Fruit fly (Drosophila melanogaster) whole organism, prepupa: Measurements from ENCODE around the gene CG11263.

Experiments
- CG10631 ChIP-seq: fragments of 200-800 bp; sonication (Bioruptor generic); optimal IDR thresholded peaks from 2 replicates; lab custom pipeline; 2016; ENCODE audit warnings: missing biosample characterization, missing genetic modification characterization
- CG6854 ChIP-seq: fragments of 200-800 bp; sonication (Bioruptor generic); optimal IDR thresholded peaks from 2 replicates; lab custom pipeline; 2017; ENCODE audit warnings: missing biosample characterization, mild to moderate bottlenecking, missing genetic modification characterization
- Eip93F ChIP-seq: fragments of 200-800 bp; sonication (Bioruptor generic); optimal IDR thresholded peaks from 2 replicates; lab custom pipeline; 2016; ENCODE audit warnings: missing biosample characterization, mild to moderate bottlenecking, missing genetic modification characterization
- OdsH ChIP-seq: fragments of 200-800 bp; sonication (Bioruptor generic); optimal IDR thresholded peaks from 3 replicates; lab custom pipeline; 2016; ENCODE audit warnings: missing biosample characterization, missing genetic modification characterization
- cyc ChIP-seq: fragments of 200-800 bp; sonication (Bioruptor generic); optimal IDR thresholded peaks from 3 replicates; lab custom pipeline; 2016; ENCODE audit warnings: missing biosample characterization, missing genetic modification characterization
- dac ChIP-seq: fragments of 200-800 bp; sonication (Bioruptor generic); optimal IDR thresholded peaks from 2 replicates; lab custom pipeline; 2017; ENCODE audit warnings: missing biosample characterization, mild to moderate bottlenecking, missing genetic modification characterization
- dsx ChIP-seq: fragments of 200-800 bp; optimal IDR thresholded peaks from 3 replicates; lab custom pipeline; 2019; ENCODE audit warnings: missing biosample characterization, mild to moderate bottlenecking, missing genetic modification characterization, moderate library complexity; ENCODE audit not compliant: poor library complexity, severe bottlenecking

- TF ChIP-seq CG10631 (no peak), cyc (GFP tag; lab: Kevin White, UChicago) (no peak), dsx (GFP tag; lab: Kevin White, UChicago) (no peak), OdsH (GFP tag; lab: Kevin White, UChicago) (no peak), dac (no peak), CG6854 (GFP tag; lab: Kevin White, UChicago) (no peak), Eip93F (GFP tag; lab: Kevin White, UChicago) (no peak)
These were observed 34.2 kb downstream of the CG11263 start for dm6 chr3L:13040849-13041248.
